Worm (Caenorhabditis elegans): ENCODE measurements around the gene Y116F11A.1.

DNA sequence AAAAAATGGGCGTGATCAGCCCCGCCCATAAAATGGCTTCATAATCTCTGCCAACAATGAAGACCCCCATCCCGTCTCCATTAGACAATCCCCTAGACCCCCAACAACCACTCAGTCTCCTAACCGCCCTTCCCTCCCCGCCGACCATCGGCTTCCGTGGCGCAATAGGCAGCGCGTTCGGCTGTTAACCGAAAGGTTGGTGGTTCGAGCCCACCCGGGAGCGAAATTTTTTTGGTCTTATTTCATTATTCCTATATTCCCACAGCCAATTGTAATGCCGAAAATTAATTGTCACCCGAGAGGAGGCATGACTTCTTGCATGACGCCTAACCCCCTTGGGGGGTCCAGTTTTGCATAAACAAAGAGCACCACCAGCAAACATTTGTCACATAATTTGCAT, 7.5 kb upstream of the Y116F11A.1 start:
- no peak for TF ChIP-seq W03F9.2 (tag; optimal IDR thresholded peaks at IDR 0.05)
- no peak for TF ChIP-seq him-1 (tag; optimal IDR thresholded peaks at IDR 0.05)
